Fruit fly (Drosophila melanogaster) whole organism, adult: ENCODE results near the gene CG14839.

Experiments used
- CG11617 ChIP-seq: fragments of 200-800 bp; sonication (Bioruptor generic); optimal IDR thresholded peaks from 2 replicates; lab custom pipeline; 2017; ENCODE audit warnings: mild to moderate bottlenecking, missing biosample characterization, missing genetic modification reagents, missing genetic modification characterization
- CG5204 ChIP-seq: fragments of 200-800 bp; sonication (Bioruptor generic); optimal IDR thresholded peaks from 2 replicates; lab custom pipeline; 2016; ENCODE audit warnings: missing biosample characterization, missing genetic modification characterization
- Clk ChIP-seq: fragments of 200-800 bp; sonication (Bioruptor generic); optimal IDR thresholded peaks from 2 replicates; lab custom pipeline; 2017; ENCODE audit warnings: missing biosample characterization, missing genetic modification characterization
- Hr96 ChIP-seq: fragments of 200-800 bp; sonication (Bioruptor generic); optimal IDR thresholded peaks from 2 replicates; lab custom pipeline; 2016; ENCODE audit warnings: missing biosample characterization, missing genetic modification characterization
- Mnt ChIP-seq: fragments of 200-800 bp; sonication (Bioruptor generic); optimal IDR thresholded peaks from 2 replicates; lab custom pipeline; 2016; ENCODE audit warnings: missing biosample characterization, mild to moderate bottlenecking, missing genetic modification characterization
- kay ChIP-seq: fragments of 200-800 bp; sonication (Bioruptor generic); peaks from one replicate; lab custom pipeline; 2016; ENCODE audit warnings: missing biosample characterization, missing genetic modification characterization, borderline replicate concordance
- ovo ChIP-seq: fragments of 200-800 bp; sonication (Bioruptor generic); optimal IDR thresholded peaks from 2 replicates; lab custom pipeline; 2016; ENCODE audit warnings: missing biosample characterization, missing genetic modification characterization

DNA sequence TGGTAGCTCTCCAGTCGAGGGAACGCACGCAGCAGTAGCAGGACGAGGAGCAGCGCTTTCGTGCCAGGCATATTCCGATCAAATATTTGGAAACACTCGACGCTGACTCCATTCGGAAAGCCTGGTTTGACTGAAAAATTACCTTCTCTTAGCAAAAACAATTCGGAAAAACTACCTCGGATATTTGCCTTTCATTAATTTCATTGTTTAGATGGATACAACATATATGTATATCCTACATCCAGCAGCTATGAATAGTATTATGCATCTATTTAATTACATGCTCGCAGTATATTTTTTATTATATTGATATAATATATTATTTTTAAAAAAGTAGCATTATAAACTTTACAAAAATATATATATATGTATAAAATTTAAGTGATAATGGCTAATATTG is 1.1 kb upstream of the CG14839 start, which contains the start of gene CG14840:
- TF ChIP-seq CG11617 (no peak), kay (GFP tag; lab: Kevin White, UChicago) (no peak), Clk (GFP tag; lab: Kevin White, UChicago) (no peak), CG5204 (GFP tag; lab: Kevin White, UChicago) (no peak), ovo (GFP tag; lab: Kevin White, UChicago) (no peak), Mnt (GFP tag; lab: Kevin White, UChicago) (no peak), Hr96 (GFP tag; lab: Kevin White, UChicago) (no peak)
